Worm (Caenorhabditis elegans) whole organism, L4 larva: Measurements from ENCODE around the gene srbc-9.

Experiments used
- F37D6.2 ChIP-seq: sonication (generic microtip); optimal IDR thresholded peaks from 2 replicates; lab custom pipeline; 2016; ENCODE audit warnings: mild to moderate bottlenecking, missing genetic modification characterization, missing compliant biosample characterization
- T26A8.4 ChIP-seq: fragments of 200-800 bp; sonication (Bioruptor generic); IDR thresholded peaks from 2 replicates; pipeline ENCODE4 v1.3.6; 2022; ENCODE audit warnings: missing genetic modification characterization, missing compliant biosample characterization
- aha-1 ChIP-seq: fragments of 150-350 bp; peaks from one replicate; lab custom pipeline; 2014; ENCODE audit warnings: missing biosample characterization, missing genetic modification characterization
- ama-1 ChIP-seq: fragments of 150-350 bp; optimal IDR thresholded peaks from 2 replicates; lab custom pipeline; 2014; ENCODE audit warnings: inconsistent platforms, mixed read lengths
- ceh-32 ChIP-seq: sonication (generic microtip); optimal IDR thresholded peaks from 2 replicates; lab custom pipeline; 2016; ENCODE audit warnings: mild to moderate bottlenecking, missing genetic modification characterization, missing compliant biosample characterization; ENCODE audit not compliant: poor library complexity
- dmd-8 ChIP-seq: fragments of 200-800 bp; sonication (Bioruptor generic); IDR thresholded peaks from 2 replicates; pipeline ENCODE4 v1.3.6; 2022; ENCODE audit warnings: missing genetic modification characterization, missing compliant biosample characterization
- dpl-1 ChIP-seq: fragments of 150-350 bp; optimal IDR thresholded peaks from 2 replicates; lab custom pipeline; 2014; ENCODE audit warnings: missing biosample characterization, missing genetic modification reagents, missing genetic modification characterization
- hlh-30 ChIP-seq: sonication (generic microtip); optimal IDR thresholded peaks from 2 replicates; lab custom pipeline; 2017; ENCODE audit warnings: antibody characterized with exemption, mild to moderate bottlenecking, missing genetic modification characterization, missing compliant biosample characterization; ENCODE audit not compliant: insufficient read depth
- lin-39 ChIP-seq: fragments of 150-350 bp; optimal IDR thresholded peaks from 2 replicates; lab custom pipeline; 2014; ENCODE audit warnings: missing biosample characterization, missing genetic modification reagents, missing genetic modification characterization
- nhr-76 ChIP-seq: fragments of 150-350 bp; optimal IDR thresholded peaks from 2 replicates; lab custom pipeline; 2014; ENCODE audit warnings: missing biosample characterization, missing genetic modification characterization
- nhr-77 ChIP-seq: fragments of 150-350 bp; optimal IDR thresholded peaks from 2 replicates; lab custom pipeline; 2014; ENCODE audit warnings: missing biosample characterization, missing genetic modification characterization
- snpc-4 ChIP-seq: fragments of 150-350 bp; optimal IDR thresholded peaks from 2 replicates; lab custom pipeline; 2014; ENCODE audit warnings: missing biosample characterization, missing genetic modification characterization
- tag-97 ChIP-seq: fragments of 200-800 bp; sonication (Bioruptor generic); IDR thresholded peaks from 2 replicates; pipeline ENCODE4 v1.3.6; 2022; ENCODE audit warnings: missing genetic modification characterization, missing compliant biosample characterization
- zag-1 ChIP-seq: fragments of 150-350 bp; optimal IDR thresholded peaks from 2 replicates; lab custom pipeline; 2014; ENCODE audit warnings: missing biosample characterization, missing genetic modification characterization

- no peak for TF ChIP-seq nhr-77 (tag; lab: Kevin White, UChicago)
- no peak for TF ChIP-seq lin-39
- TF ChIP-seq hlh-30 (tag; lab: Kevin White, UChicago), result no peak
- no peak for TF ChIP-seq ama-1 (lab: Kevin White, UChicago)
- no peak for TF ChIP-seq zag-1 (tag; lab: Kevin White, UChicago)
- no peak for TF ChIP-seq snpc-4 (tag; lab: Kevin White, UChicago)
- TF ChIP-seq dmd-8 (GFP tag; lab: Robert Waterston, UW), result no peak
- TF ChIP-seq F37D6.2 (tag; lab: Kevin White, UChicago), result no peak
- no peak for TF ChIP-seq T26A8.4 (GFP tag; lab: Robert Waterston, UW)
- no peak for TF ChIP-seq nhr-76
- no peak for TF ChIP-seq aha-1
- TF ChIP-seq ceh-32, result no peak
- TF ChIP-seq dpl-1 (GFP tag; lab: Kevin White, UChicago), result no peak
- no peak for TF ChIP-seq tag-97 (GFP tag; lab: Robert Waterston, UW)
Observed at ce11 chrV:7525695-7526094, 35.5 kb upstream of the srbc-9 start, which contains the start of gene C54F6.18.
